Worm (Caenorhabditis elegans) whole organism, L4 larva: Measurements from ENCODE around the gene pat-12.
A peak's percentile ranks its signal among the peaks of the same experiment; 100 is the strongest.

Experiments used
- F10B5.3 ChIP-seq: sonication (generic microtip); optimal IDR thresholded peaks from 2 replicates; lab custom pipeline; 2016; ENCODE audit warnings: mild to moderate bottlenecking, missing genetic modification characterization, missing compliant biosample characterization
- F26F4.8 ChIP-seq: fragments of 200-800 bp; sonication (Bioruptor generic); conservative IDR thresholded peaks from 2 replicates; pipeline ENCODE4 v1.3.6; 2022; ENCODE audit warnings: missing genetic modification characterization, missing compliant biosample characterization
- F44E2.7 ChIP-seq: fragments of 200-800 bp; sonication (Bioruptor generic); IDR thresholded peaks from 2 replicates; pipeline ENCODE4 v2.1.2; 2022; ENCODE audit warnings: missing genetic modification characterization, missing compliant biosample characterization
- Y48G9A.11 ChIP-seq: fragments of 200-800 bp; sonication (Bioruptor generic); IDR thresholded peaks from 2 replicates; pipeline ENCODE4 v1.3.6; 2022; ENCODE audit warnings: missing genetic modification reagents, missing genetic modification characterization, missing compliant biosample characterization
- ZK546.5 ChIP-seq, 2 experiments: sonication (generic microtip); optimal IDR thresholded peaks; 2 replicates each; lab custom pipeline; 2017; ENCODE audit warnings: missing biosample characterization in 2 of 2, missing genetic modification characterization in 2 of 2
- arid-1 ChIP-seq: fragments of 200-800 bp; sonication (Bioruptor generic); conservative IDR thresholded peaks from 2 replicates; pipeline ENCODE4 v1.3.6; 2022; ENCODE audit warnings: missing genetic modification reagents, missing genetic modification characterization, missing compliant biosample characterization
- ceh-20 ChIP-seq: fragments of 200-800 bp; sonication (Bioruptor generic); IDR thresholded peaks from 2 replicates; pipeline ENCODE4 v1.3.6; 2022; ENCODE audit warnings: missing genetic modification reagents, missing genetic modification characterization, missing compliant biosample characterization
- ceh-82 ChIP-seq: sonication (generic microtip); optimal IDR thresholded peaks from 2 replicates; lab custom pipeline; 2017; ENCODE audit warnings: missing biosample characterization, missing genetic modification characterization
- ctbp-1 ChIP-seq: fragments of 200-800 bp; sonication (Bioruptor generic); IDR thresholded peaks from 2 replicates; pipeline ENCODE4 v1.3.6; 2022; ENCODE audit warnings: missing genetic modification reagents, missing genetic modification characterization, missing compliant biosample characterization
- daf-12 ChIP-seq: fragments of 150-350 bp; optimal IDR thresholded peaks from 2 replicates; lab custom pipeline; 2014; ENCODE audit warnings: missing biosample characterization, missing genetic modification reagents, missing genetic modification characterization
- daf-19 ChIP-seq: fragments of 200-800 bp; sonication (Bioruptor generic); conservative IDR thresholded peaks from 2 replicates; pipeline ENCODE4 v1.3.6; 2022; ENCODE audit warnings: missing genetic modification characterization, missing compliant biosample characterization
- dmd-6 ChIP-seq: fragments of 200-800 bp; sonication (Bioruptor generic); IDR thresholded peaks from 2 replicates; pipeline ENCODE4 v1.3.6; 2022; ENCODE audit warnings: missing genetic modification reagents, missing genetic modification characterization, missing compliant biosample characterization
- dmd-8 ChIP-seq: fragments of 200-800 bp; sonication (Bioruptor generic); IDR thresholded peaks from 2 replicates; pipeline ENCODE4 v1.3.6; 2022; ENCODE audit warnings: missing genetic modification characterization, missing compliant biosample characterization
- dmd-9 ChIP-seq: fragments of 200-800 bp; sonication (Bioruptor generic); IDR thresholded peaks from 2 replicates; pipeline ENCODE4 v1.3.6; 2022; ENCODE audit warnings: missing genetic modification reagents, missing genetic modification characterization, missing compliant biosample characterization
- dpl-1 ChIP-seq: fragments of 150-350 bp; optimal IDR thresholded peaks from 2 replicates; lab custom pipeline; 2014; ENCODE audit warnings: missing biosample characterization, missing genetic modification reagents, missing genetic modification characterization
- dve-1 ChIP-seq: sonication (generic microtip); optimal IDR thresholded peaks from 2 replicates; lab custom pipeline; 2017; ENCODE audit warnings: antibody characterized with exemption, mild to moderate bottlenecking, missing genetic modification characterization, missing compliant biosample characterization; ENCODE audit not compliant: insufficient read depth
- egl-27 ChIP-seq: sonication (generic microtip); optimal IDR thresholded peaks from 3 replicates; lab custom pipeline; 2017; ENCODE audit warnings: missing biosample characterization, missing genetic modification reagents, missing genetic modification characterization
- fkh-10 ChIP-seq: fragments of 150-350 bp; optimal IDR thresholded peaks from 2 replicates; lab custom pipeline; 2014; ENCODE audit warnings: missing biosample characterization, missing genetic modification reagents, missing genetic modification characterization
- hif-1 ChIP-seq, 2 experiments: sonication (generic microtip); optimal IDR thresholded peaks; 2 replicates each; lab custom pipeline; 2016 to 2017; ENCODE audit warnings: missing compliant biosample characterization in 2 of 2, missing genetic modification characterization in 2 of 2, missing genetic modification reagents in 2 of 2, missing genotype in 2 of 2, mild to moderate bottlenecking in 1 of 2
- hlh-11 ChIP-seq: fragments of 200-800 bp; sonication (Bioruptor generic); optimal IDR thresholded peaks from 2 replicates; lab custom pipeline; 2018; ENCODE audit warnings: mild to moderate bottlenecking, missing genetic modification characterization, missing compliant biosample characterization
- hmg-1.1 ChIP-seq: fragments of 200-800 bp; sonication (Bioruptor generic); IDR thresholded peaks from 2 replicates; pipeline ENCODE4 v1.3.6; 2022; ENCODE audit warnings: missing genetic modification reagents, missing genetic modification characterization, missing compliant biosample characterization
- lin-15B ChIP-seq: fragments of 150-350 bp; sonication (generic microtip); optimal IDR thresholded peaks from 3 replicates; lab custom pipeline; 2014; ENCODE audit warnings: missing biosample characterization, missing genetic modification characterization
- lin-38 ChIP-seq: fragments of 200-800 bp; sonication (Bioruptor generic); IDR thresholded peaks from 2 replicates; pipeline ENCODE4 v1.3.6; 2022; ENCODE audit warnings: missing genetic modification reagents, missing genetic modification characterization, missing compliant biosample characterization
- mdt-29 ChIP-seq: fragments of 200-800 bp; sonication (Bioruptor generic); IDR thresholded peaks from 2 replicates; pipeline ENCODE4 v1.3.6; 2022; ENCODE audit warnings: missing genetic modification reagents, missing genetic modification characterization, missing compliant biosample characterization
- mep-1 ChIP-seq: fragments of 150-350 bp; sonication (generic microtip); optimal IDR thresholded peaks from 3 replicates; lab custom pipeline; 2014; ENCODE audit warnings: missing biosample characterization, missing genetic modification characterization
- mes-2 ChIP-seq: sonication (generic microtip); optimal IDR thresholded peaks from 2 replicates; lab custom pipeline; 2016; ENCODE audit warnings: missing genotype, mild to moderate bottlenecking, missing genetic modification characterization, missing compliant biosample characterization; ENCODE audit not compliant: poor library complexity, severe bottlenecking
- mxl-2 ChIP-seq: fragments of 200-800 bp; sonication (Bioruptor generic); conservative IDR thresholded peaks from 2 replicates; pipeline ENCODE4 v1.3.6; 2022; ENCODE audit warnings: missing genetic modification reagents, missing genetic modification characterization, missing compliant biosample characterization
- mxl-3 ChIP-seq: fragments of 200-800 bp; sonication (Bioruptor generic); optimal IDR thresholded peaks from 2 replicates; lab custom pipeline; 2018; ENCODE audit warnings: mild to moderate bottlenecking, missing genetic modification characterization, missing compliant biosample characterization
- nhr-10 ChIP-seq: fragments of 150-350 bp; optimal IDR thresholded peaks from 2 replicates; lab custom pipeline; 2014; ENCODE audit warnings: missing biosample characterization, missing genetic modification characterization
- nhr-102 ChIP-seq: sonication (generic microtip); optimal IDR thresholded peaks from 2 replicates; lab custom pipeline; 2016; ENCODE audit warnings: mild to moderate bottlenecking, missing genetic modification characterization, moderate library complexity, missing compliant biosample characterization
- nhr-11 ChIP-seq: fragments of 150-350 bp; optimal IDR thresholded peaks from 2 replicates; lab custom pipeline; 2014; ENCODE audit warnings: missing biosample characterization, missing genetic modification characterization
- nhr-237 ChIP-seq: sonication (generic microtip); optimal IDR thresholded peaks from 2 replicates; lab custom pipeline; 2017; ENCODE audit warnings: missing biosample characterization, missing genetic modification characterization
- nhr-28 ChIP-seq: fragments of 150-350 bp; optimal IDR thresholded peaks from 2 replicates; lab custom pipeline; 2014; ENCODE audit warnings: missing biosample characterization, missing genetic modification characterization
- nhr-6 ChIP-seq: fragments of 150-350 bp; optimal IDR thresholded peaks from 2 replicates; lab custom pipeline; 2014; ENCODE audit warnings: missing biosample characterization, missing genetic modification characterization
- nhr-77 ChIP-seq: fragments of 150-350 bp; optimal IDR thresholded peaks from 2 replicates; lab custom pipeline; 2014; ENCODE audit warnings: missing biosample characterization, missing genetic modification characterization
- pha-4 ChIP-seq, 2 experiments: fragments of 150-350 bp in 1 of 2; fragments of 200-800 bp in 1 of 2; sonication (Bioruptor generic) in 1 of 2; IDR thresholded peaks in 1 of 2; optimal IDR thresholded peaks in 1 of 2; 2 replicates each; pipeline versions ENCODE4 v1.3.6 to Lab custom; 2014 to 2022; ENCODE audit warnings: missing genetic modification characterization in 2 of 2, missing genetic modification reagents in 2 of 2, missing biosample characterization in 1 of 2, missing compliant biosample characterization in 1 of 2
- php-3 ChIP-seq: fragments of 200-800 bp; sonication (Bioruptor generic); IDR thresholded peaks from 2 replicates; pipeline ENCODE4 v1.3.6; 2022; ENCODE audit warnings: missing genetic modification reagents, missing genetic modification characterization, missing compliant biosample characterization
- pqm-1 ChIP-seq: sonication (generic microtip); optimal IDR thresholded peaks from 2 replicates; lab custom pipeline; 2017; ENCODE audit warnings: missing biosample characterization, missing genetic modification characterization
- set-16 ChIP-seq: fragments of 200-800 bp; sonication (Bioruptor generic); IDR thresholded peaks from 2 replicates; pipeline ENCODE4 v1.3.6; 2022; ENCODE audit warnings: missing genetic modification reagents, missing genetic modification characterization, missing compliant biosample characterization
- skn-1 ChIP-seq: fragments of 150-350 bp; optimal IDR thresholded peaks from 2 replicates; lab custom pipeline; 2014; ENCODE audit warnings: missing biosample characterization, missing genetic modification characterization
- spr-1 ChIP-seq: sonication (generic microtip); optimal IDR thresholded peaks from 2 replicates; lab custom pipeline; 2016; ENCODE audit warnings: mild to moderate bottlenecking, missing genetic modification characterization, missing compliant biosample characterization
- spr-3 ChIP-seq: fragments of 200-800 bp; sonication (Bioruptor generic); optimal IDR thresholded peaks from 2 replicates; lab custom pipeline; 2018; ENCODE audit warnings: mild to moderate bottlenecking, missing genetic modification characterization, missing compliant biosample characterization
- unc-130 ChIP-seq: sonication (generic microtip); optimal IDR thresholded peaks from 2 replicates; lab custom pipeline; 2016; ENCODE audit warnings: missing genetic modification reagents, missing genetic modification characterization, missing compliant biosample characterization
- vab-7 ChIP-seq: fragments of 200-800 bp; sonication (Bioruptor generic); IDR thresholded peaks from 2 replicates; pipeline ENCODE4 v1.3.6; 2022; ENCODE audit warnings: missing genetic modification reagents, missing genetic modification characterization, missing compliant biosample characterization
- zag-1 ChIP-seq: fragments of 150-350 bp; optimal IDR thresholded peaks from 2 replicates; lab custom pipeline; 2014; ENCODE audit warnings: missing biosample characterization, missing genetic modification characterization
- ztf-7 ChIP-seq: fragments of 150-350 bp; optimal IDR thresholded peaks from 2 replicates; lab custom pipeline; 2014; ENCODE audit warnings: missing biosample characterization, missing genetic modification characterization

pat-12 gene

DNA sequence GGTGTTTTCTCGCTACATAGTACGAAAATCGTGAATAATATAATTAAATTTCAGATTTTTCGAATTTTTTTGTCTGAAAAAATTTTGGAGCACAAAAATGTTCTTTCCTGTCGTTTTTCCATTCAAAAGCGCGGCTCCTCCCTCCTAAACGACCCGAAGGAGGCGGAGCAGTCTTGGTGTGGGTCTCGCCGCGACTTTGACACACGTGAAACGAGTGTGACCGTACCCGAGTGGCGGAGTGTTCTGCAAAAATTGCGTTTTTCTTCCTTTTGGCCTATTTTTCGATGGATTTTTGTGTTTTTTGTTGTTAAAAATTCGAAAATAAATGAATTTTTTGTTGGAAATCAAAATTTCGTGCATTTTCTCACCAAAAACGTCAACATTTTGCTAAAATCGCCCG is 41.4 kb upstream of the pat-12 start, which contains the start of gene snt-2 (continued):
- TF ChIP-seq unc-130 (peak; percentile 59), hlh-11 (tag; lab: Kevin White, UChicago) (peak; percentile 62), nhr-10 (tag; lab: Kevin White, UChicago) (no peak), F44E2.7 (GFP tag; lab: Robert Waterston, UW) (no peak), hif-1 (tag; optimal IDR thresholded peaks at IDR 0.05; lab: Kevin White, UChicago) (peak in 1 of 2 experiments; percentile 61), set-16 (GFP tag; lab: Robert Waterston, UW) (peak; percentile 39; the same call in 1 of the 2 replicates), nhr-237 (tag; lab: Kevin White, UChicago) (no peak), pha-4 (GFP tag; IDR thresholded peaks at IDR 0.05; lab: Robert Waterston, UW) (no peak), pha-4 (tag; optimal IDR thresholded peaks at IDR 0.05; lab: Kevin White, UChicago) (no peak), ceh-82 (tag; lab: Kevin White, UChicago) (no peak), mes-2 (tag; lab: Kevin White, UChicago) (peak; percentile 85), ZK546.5 (tag; optimal IDR thresholded peaks at IDR 0.05; lab: Kevin White, UChicago) (no peak), ceh-20 (0 out of 2 replicates have a peak, but pooled peaks have one; percentile 22), mxl-2 (GFP tag; lab: Robert Waterston, UW) (no peak), arid-1 (GFP tag; lab: Robert Waterston, UW) (0 out of 2 replicates have a peak, but pooled peaks have one; percentile 32), nhr-77 (tag; lab: Kevin White, UChicago) (peak; percentile 23), nhr-28 (tag; lab: Kevin White, UChicago) (peak; percentile 70), hmg-1.1 (GFP tag; lab: Robert Waterston, UW) (peak; percentile 72), zag-1 (tag; lab: Kevin White, UChicago) (no peak), dmd-8 (no peak), F26F4.8 (GFP tag; lab: Robert Waterston, UW) (no peak), lin-38 (GFP tag; lab: Robert Waterston, UW) (peak; percentile 78), nhr-11 (tag; lab: Kevin White, UChicago) (peak; percentile 63), daf-12 (tag; lab: Kevin White, UChicago) (no peak), dve-1 (tag; lab: Kevin White, UChicago) (peak; percentile 72), pqm-1 (tag; lab: Kevin White, UChicago) (peak; percentile 25), mxl-3 (peak; percentile 51), Y48G9A.11 (GFP tag; lab: Robert Waterston, UW) (peak; percentile 61; the same call in 1 of the 2 replicates), ctbp-1 (no peak), spr-1 (tag; lab: Kevin White, UChicago) (peak; percentile 28), mdt-29 (GFP tag; lab: Robert Waterston, UW) (0 out of 2 replicates have a peak, but pooled peaks have one; percentile 26), F10B5.3 (tag; lab: Kevin White, UChicago) (peak; percentile 15), dmd-6 (GFP tag; lab: Robert Waterston, UW) (peak; percentile 36), mep-1 (tag; lab: Kevin White, UChicago) (peak; percentile 84), skn-1 (tag; lab: Kevin White, UChicago) (no peak), nhr-102 (tag; lab: Kevin White, UChicago) (peak; percentile 31)

DNA sequence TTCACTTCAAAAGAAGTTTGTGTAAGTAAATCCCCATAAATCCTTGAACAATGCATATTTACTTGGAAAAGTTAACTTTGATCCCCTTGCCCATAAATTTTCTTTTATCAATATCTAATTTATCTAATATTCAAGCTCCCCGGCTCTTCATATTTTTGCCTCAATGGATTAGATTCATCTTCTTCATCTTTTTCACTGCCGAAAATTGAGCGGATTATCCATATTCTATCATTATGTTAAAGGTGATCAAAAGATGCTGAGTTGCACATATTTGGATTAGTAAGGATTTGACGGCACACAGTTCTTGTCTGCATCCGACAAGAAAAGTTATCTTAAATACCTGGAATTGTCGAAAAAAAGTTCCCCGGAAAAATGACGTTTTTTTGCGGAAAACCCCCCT is 38.4 kb upstream of the pat-12 start:
- TF ChIP-seq fkh-10 (GFP tag; lab: Kevin White, UChicago) (no peak), spr-3 (no peak), lin-15B (tag; lab: Kevin White, UChicago) (no peak), nhr-237 (tag; lab: Kevin White, UChicago) (no peak), egl-27 (no peak), hif-1 (tag; optimal IDR thresholded peaks at IDR 0.05; lab: Kevin White, UChicago) (no peak), nhr-6 (tag; lab: Kevin White, UChicago) (no peak), mdt-29 (GFP tag; lab: Robert Waterston, UW) (no peak), dmd-9 (GFP tag; lab: Robert Waterston, UW) (no peak), vab-7 (GFP tag; lab: Robert Waterston, UW) (no peak), pqm-1 (tag; lab: Kevin White, UChicago) (no peak), dpl-1 (GFP tag; lab: Kevin White, UChicago) (no peak), php-3 (no peak), daf-19 (GFP tag; lab: Robert Waterston, UW) (no peak), ZK546.5 (tag; optimal IDR thresholded peaks at IDR 0.05; lab: Kevin White, UChicago) (no peak), ztf-7 (tag; lab: Kevin White, UChicago) (no peak)
